Worm (Caenorhabditis elegans) whole organism, L4/young adult: ENCODE results near the gene col-145.

ENCODE experiments used
- W03F9.2 ChIP-seq: fragments of 150-350 bp; optimal IDR thresholded peaks from 2 replicates; lab custom pipeline; 2014; ENCODE audit warnings: missing biosample characterization, missing genetic modification characterization
- dao-5 ChIP-seq: sonication (generic microtip); optimal IDR thresholded peaks from 2 replicates; lab custom pipeline; 2016; ENCODE audit warnings: missing genotype, missing genetic modification characterization, moderate library complexity, missing compliant biosample characterization
- him-1 ChIP-seq: sonication (generic microtip); optimal IDR thresholded peaks from 2 replicates; lab custom pipeline; 2016; ENCODE audit warnings: missing genotype, missing genetic modification reagents, missing genetic modification characterization, missing compliant biosample characterization

Gene col-145

ce11 chrV:9162955-9163468 lies at the start of gene col-145:
TSS of gene col-145 (minus strand) at chrV:9163005.
- TF ChIP-seq W03F9.2 (tag; lab: Kevin White, UChicago): no peak
- no peak for TF ChIP-seq him-1 (tag; lab: Kevin White, UChicago)
- no peak for TF ChIP-seq dao-5 (tag; lab: Kevin White, UChicago)

- no peak for TF ChIP-seq him-1 (tag; lab: Kevin White, UChicago)
- peak; percentile 55 for TF ChIP-seq W03F9.2 (tag; lab: Kevin White, UChicago)
These were observed 49.7 kb upstream of the col-145 start for ce11 chrV:9212499-9212898.

- TF ChIP-seq dao-5 (tag; lab: Kevin White, UChicago) (no peak), him-1 (tag; lab: Kevin White, UChicago) (no peak), W03F9.2 (tag; lab: Kevin White, UChicago) (no peak)
These were observed 46.1 kb upstream of the col-145 start for ce11 chrV:9208878-9209277.

- TF ChIP-seq W03F9.2 (tag; lab: Kevin White, UChicago) (no peak), him-1 (tag; lab: Kevin White, UChicago) (no peak)
These were observed 44.6 kb upstream of the col-145 start, which contains the start of gene inx-10 for ce11 chrV:9207377-9207776. TSS of gene inx-10 (minus strand) at chrV:9207477.

- TF ChIP-seq W03F9.2 (tag; lab: Kevin White, UChicago) (no peak), dao-5 (tag; lab: Kevin White, UChicago) (no peak), him-1 (tag; lab: Kevin White, UChicago) (no peak)
These were observed 39.9 kb upstream of the col-145 start, which contains the start of gene asp-2 for ce11 chrV:9202710-9203109. TSS of gene asp-2 (plus strand) at chrV:9203077.

ce11 chrV:9198887-9199286 lies 36.1 kb upstream of the col-145 start, which contains the start of gene str-177:
TSS of gene str-177 (minus strand) at chrV:9198987.
- TF ChIP-seq him-1 (tag; lab: Kevin White, UChicago) (no peak), dao-5 (tag; lab: Kevin White, UChicago) (no peak), W03F9.2 (tag; lab: Kevin White, UChicago) (no peak)

ce11 chrV:9197121-9197520 lies 34.3 kb upstream of the col-145 start, which contains the start of gene C24B5.4:
TSS of gene C24B5.4 (minus strand) at chrV:9197326.
- TF ChIP-seq dao-5 (tag; lab: Kevin White, UChicago) (no peak), W03F9.2 (tag; lab: Kevin White, UChicago) (no peak), him-1 (tag; lab: Kevin White, UChicago) (no peak)

- TF ChIP-seq him-1 (tag; lab: Kevin White, UChicago): no peak
- no peak for TF ChIP-seq dao-5 (tag; lab: Kevin White, UChicago)
- no peak for TF ChIP-seq W03F9.2 (tag; lab: Kevin White, UChicago)
These were observed 31.2 kb upstream of the col-145 start for ce11 chrV:9194055-9194454.

- no peak for TF ChIP-seq him-1 (tag; lab: Kevin White, UChicago)
- TF ChIP-seq W03F9.2 (tag; lab: Kevin White, UChicago): no peak
- no peak for TF ChIP-seq dao-5 (tag; lab: Kevin White, UChicago)
These were observed 28.6 kb upstream of the col-145 start, which contains the start of gene sphr-1 for ce11 chrV:9191406-9191805. TSS of gene sphr-1 (plus strand) at chrV:9191610.

ce11 chrV:9186028-9186427 lies 23.2 kb upstream of the col-145 start:
- TF ChIP-seq him-1 (tag; lab: Kevin White, UChicago) (no peak), dao-5 (tag; lab: Kevin White, UChicago) (no peak), W03F9.2 (tag; lab: Kevin White, UChicago) (no peak)

- TF ChIP-seq dao-5 (tag; lab: Kevin White, UChicago) (no peak), him-1 (tag; lab: Kevin White, UChicago) (no peak), W03F9.2 (tag; lab: Kevin White, UChicago) (no peak)
These were observed 21.1 kb upstream of the col-145 start for ce11 chrV:9183718-9184441.

ce11 chrV:9181669-9182250 lies 19.0 kb upstream of the col-145 start, which contains the start of gene ptr-1:
TSS of gene ptr-1 (minus strand) at chrV:9181719.
- TF ChIP-seq dao-5 (tag; lab: Kevin White, UChicago) (no peak), him-1 (tag; lab: Kevin White, UChicago) (no peak), W03F9.2 (tag; lab: Kevin White, UChicago) (no peak)

ce11 chrV:9175218-9175837 lies 12.5 kb upstream of the col-145 start, which contains the start of gene spas-1:
TSS of gene spas-1 (plus strand) at chrV:9175789.
- no peak for TF ChIP-seq dao-5 (tag; lab: Kevin White, UChicago)
- peak; percentile 92 for TF ChIP-seq W03F9.2 (tag; lab: Kevin White, UChicago)
